Fruit fly (Drosophila melanogaster) whole organism, embryonic: ENCODE measurements around the gene Tusp.

ENCODE experiments used
- CG10543 ChIP-seq: fragments of 200-800 bp; sonication (Bioruptor generic); optimal IDR thresholded peaks from 3 replicates; lab custom pipeline; 2017; ENCODE audit warnings: missing biosample characterization, mild to moderate bottlenecking, missing genetic modification characterization, moderate library complexity
- CG10979 ChIP-seq: fragments of 200-800 bp; sonication (Bioruptor generic); optimal IDR thresholded peaks from 2 replicates; lab custom pipeline; 2018; ENCODE audit warnings: missing biosample characterization, mild to moderate bottlenecking, missing genetic modification characterization, moderate library complexity
- CG11723 ChIP-seq: fragments of 200-800 bp; sonication (Bioruptor generic); optimal IDR thresholded peaks from 2 replicates; lab custom pipeline; 2017; ENCODE audit warnings: missing biosample characterization, mild to moderate bottlenecking, missing genetic modification characterization
- CG12299 ChIP-seq: fragments of 200-800 bp; sonication (Bioruptor generic); optimal IDR thresholded peaks from 2 replicates; lab custom pipeline; 2018; ENCODE audit warnings: missing biosample characterization, mild to moderate bottlenecking, missing genetic modification characterization
- CG13424 ChIP-seq: fragments of 200-800 bp; sonication (Bioruptor generic); optimal IDR thresholded peaks from 2 replicates; lab custom pipeline; 2019; ENCODE audit warnings: missing biosample characterization, mild to moderate bottlenecking, missing genetic modification characterization, moderate library complexity
- CG13624 ChIP-seq: fragments of 200-800 bp; sonication (Bioruptor generic); optimal IDR thresholded peaks from 2 replicates; lab custom pipeline; 2016; ENCODE audit warnings: missing biosample characterization, missing genetic modification characterization
- CG14050 ChIP-seq: fragments of 200-800 bp; sonication (Bioruptor generic); IDR thresholded peaks from 3 replicates; pipeline ENCODE4 v1.3.6; 2022; ENCODE audit warnings: missing biosample characterization, missing genetic modification characterization
- CG15479 ChIP-seq: fragments of 200-800 bp; sonication (Bioruptor generic); optimal IDR thresholded peaks from 3 replicates; lab custom pipeline; 2019; ENCODE audit warnings: missing biosample characterization, mild to moderate bottlenecking, missing genetic modification characterization, moderate library complexity
- CG18476 ChIP-seq: fragments of 200-800 bp; sonication (Bioruptor generic); optimal IDR thresholded peaks from 2 replicates; lab custom pipeline; 2016; ENCODE audit warnings: missing biosample characterization, mild to moderate bottlenecking, missing genetic modification characterization
- CG18599 ChIP-seq: fragments of 200-800 bp; sonication (Bioruptor generic); optimal IDR thresholded peaks from 3 replicates; lab custom pipeline; 2017; ENCODE audit warnings: missing biosample characterization, missing genetic modification characterization, mild to moderate bottlenecking, moderate library complexity, missing genetic modification reagents
- CG2199 ChIP-seq: fragments of 200-800 bp; sonication (Bioruptor generic); IDR thresholded peaks from 3 replicates; pipeline ENCODE4 v1.3.6; 2022; ENCODE audit warnings: missing biosample characterization, missing genetic modification characterization
- CG30020 ChIP-seq: fragments of 200-800 bp; optimal IDR thresholded peaks from 2 replicates; lab custom pipeline; 2019; ENCODE audit warnings: missing biosample characterization, mild to moderate bottlenecking, missing genetic modification characterization, moderate library complexity
- CG3847 ChIP-seq: fragments of 200-800 bp; sonication (Bioruptor generic); IDR thresholded peaks from 2 replicates; pipeline ENCODE4 v1.3.6; 2022; ENCODE audit warnings: missing biosample characterization, missing genetic modification characterization
- CG42726 ChIP-seq: fragments of 200-800 bp; sonication (Bioruptor generic); IDR thresholded peaks from 2 replicates; pipeline ENCODE4 v1.3.6; 2022; ENCODE audit warnings: missing biosample characterization, missing genetic modification characterization; ENCODE audit not compliant: partially characterized antibody
- CG5245 ChIP-seq: fragments of 200-800 bp; sonication (Bioruptor generic); optimal IDR thresholded peaks from 3 replicates; lab custom pipeline; 2016; ENCODE audit warnings: missing biosample characterization, missing genetic modification characterization
- CG6689 ChIP-seq: fragments of 200-800 bp; sonication (Bioruptor generic); IDR thresholded peaks from 2 replicates; pipeline ENCODE4 v1.3.6; 2022; ENCODE audit warnings: missing biosample characterization, missing genetic modification characterization
- CG8281 ChIP-seq: fragments of 200-800 bp; sonication (Bioruptor generic); optimal IDR thresholded peaks from 2 replicates; lab custom pipeline; 2018; ENCODE audit warnings: missing biosample characterization, mild to moderate bottlenecking, missing genetic modification characterization, moderate library complexity
- CG8359 ChIP-seq: fragments of 200-800 bp; sonication (Bioruptor generic); optimal IDR thresholded peaks from 2 replicates; lab custom pipeline; 2017; ENCODE audit warnings: missing biosample characterization, mild to moderate bottlenecking, missing genetic modification characterization, borderline replicate concordance
- CkIIα-i1 ChIP-seq: fragments of 200-800 bp; sonication (Bioruptor generic); IDR thresholded peaks from 2 replicates; pipeline ENCODE4 v1.3.6; 2022; ENCODE audit warnings: missing biosample characterization, missing genetic modification characterization
- HHEX ChIP-seq: fragments of 200-800 bp; sonication (Bioruptor generic); optimal IDR thresholded peaks from 3 replicates; lab custom pipeline; 2017; ENCODE audit warnings: missing biosample characterization, mild to moderate bottlenecking, missing genetic modification characterization, missing genetic modification reagents
- HLH4C ChIP-seq: fragments of 200-800 bp; sonication (Bioruptor generic); IDR thresholded peaks from 3 replicates; pipeline ENCODE4 v1.3.6; 2022; ENCODE audit warnings: missing biosample characterization, missing genetic modification characterization; ENCODE audit not compliant: partially characterized antibody
- Hr51 ChIP-seq, 2 experiments: fragments of 200-800 bp; sonication (Bioruptor generic); optimal IDR thresholded peaks; 2 replicates in 1 of 2; 3 replicates in 1 of 2; lab custom pipeline; 2016 to 2018; ENCODE audit warnings: missing biosample characterization in 2 of 2, missing genetic modification characterization in 2 of 2, mild to moderate bottlenecking in 1 of 2, moderate library complexity in 1 of 2
- Mad ChIP-seq: fragments of 200-800 bp; sonication (Bioruptor generic); optimal IDR thresholded peaks from 2 replicates; lab custom pipeline; 2016; ENCODE audit warnings: missing biosample characterization, missing genetic modification characterization
- Max ChIP-seq: fragments of 200-800 bp; sonication (Bioruptor generic); optimal IDR thresholded peaks from 2 replicates; lab custom pipeline; 2016; ENCODE audit warnings: missing biosample characterization, mild to moderate bottlenecking, missing genetic modification characterization
- Nf-YC ChIP-seq: fragments of 200-800 bp; optimal IDR thresholded peaks from 3 replicates; lab custom pipeline; 2019; ENCODE audit warnings: missing biosample characterization, mild to moderate bottlenecking, missing genetic modification characterization, moderate library complexity
- NfI ChIP-seq: fragments of 200-800 bp; sonication (Bioruptor generic); optimal IDR thresholded peaks from 3 replicates; lab custom pipeline; 2018; ENCODE audit warnings: missing biosample characterization, mild to moderate bottlenecking, missing genetic modification characterization, moderate library complexity
- Pdp1 ChIP-seq, 2 experiments: fragments of 200-800 bp; sonication (Bioruptor generic); optimal IDR thresholded peaks; 3 replicates each; lab custom pipeline; 2016; ENCODE audit warnings: missing biosample characterization in 2 of 2, missing genetic modification characterization in 2 of 2, mild to moderate bottlenecking in 1 of 2, moderate library complexity in 1 of 2
- Ptx1 ChIP-seq: fragments of 200-800 bp; sonication (Bioruptor generic); IDR thresholded peaks from 2 replicates; pipeline ENCODE4 v1.3.6; 2022; ENCODE audit warnings: missing biosample characterization, missing genetic modification characterization
- al ChIP-seq: fragments of 200-800 bp; sonication (Bioruptor generic); IDR thresholded peaks from 2 replicates; pipeline ENCODE4 v1.3.6; 2022; ENCODE audit warnings: missing biosample characterization, missing genetic modification characterization
- aop ChIP-seq: fragments of 200-800 bp; sonication (Bioruptor generic); IDR thresholded peaks from 2 replicates; pipeline ENCODE4 v1.3.6; 2022; ENCODE audit warnings: missing biosample characterization, missing genetic modification characterization
- crc ChIP-seq: fragments of 200-800 bp; sonication (Bioruptor generic); optimal IDR thresholded peaks from 2 replicates; lab custom pipeline; 2016; ENCODE audit warnings: missing biosample characterization, missing genetic modification characterization
- da ChIP-seq: fragments of 200-800 bp; sonication (Bioruptor generic); optimal IDR thresholded peaks from 2 replicates; lab custom pipeline; 2016; ENCODE audit warnings: missing biosample characterization, missing genetic modification characterization
- dm ChIP-seq: fragments of 200-800 bp; sonication (Bioruptor generic); optimal IDR thresholded peaks from 3 replicates; lab custom pipeline; 2016; ENCODE audit warnings: missing biosample characterization, missing genetic modification characterization
- fru ChIP-seq: fragments of >200 bp; optimal IDR thresholded peaks from 2 replicates; lab custom pipeline; 2017
- gcm ChIP-seq: fragments of 200-800 bp; sonication (Bioruptor generic); optimal IDR thresholded peaks from 2 replicates; lab custom pipeline; 2019; ENCODE audit warnings: missing biosample characterization, mild to moderate bottlenecking, missing genetic modification characterization, moderate library complexity
- jigr1 ChIP-seq: fragments of 200-800 bp; sonication (Bioruptor generic); IDR thresholded peaks from 3 replicates; pipeline ENCODE4 v1.3.6; 2022; ENCODE audit warnings: missing biosample characterization, missing genetic modification characterization
- lola ChIP-seq, 3 experiments: fragments of >200 bp in 2 of 3; fragments of 200-800 bp in 1 of 3; sonication (Bioruptor generic) in 1 of 3; optimal IDR thresholded peaks; 2 replicates each; lab custom pipeline; 2017 to 2019; ENCODE audit warnings: missing biosample characterization in 3 of 3, missing genetic modification characterization in 3 of 3, mild to moderate bottlenecking in 1 of 3, moderate library complexity in 1 of 3
- org-1 ChIP-seq: fragments of 200-800 bp; sonication (Bioruptor generic); optimal IDR thresholded peaks from 2 replicates; lab custom pipeline; 2017; ENCODE audit warnings: missing biosample characterization, missing genetic modification characterization
- slbo ChIP-seq: fragments of 200-800 bp; sonication (Bioruptor generic); IDR thresholded peaks from 2 replicates; pipeline ENCODE4 v1.3.6; 2022; ENCODE audit warnings: missing biosample characterization, missing genetic modification characterization
- so ChIP-seq: fragments of 200-800 bp; sonication (Bioruptor generic); IDR thresholded peaks from 3 replicates; pipeline ENCODE4 v1.3.6; 2022; ENCODE audit warnings: missing biosample characterization, missing genetic modification characterization
- ssp ChIP-seq: fragments of 200-800 bp; sonication (Bioruptor generic); IDR thresholded peaks from 2 replicates; pipeline ENCODE4 v1.3.6; 2022; ENCODE audit warnings: missing biosample characterization, missing genetic modification characterization
- unc-4 ChIP-seq: fragments of 200-800 bp; sonication (Bioruptor generic); IDR thresholded peaks from 2 replicates; pipeline ENCODE4 v1.3.6; 2022; ENCODE audit warnings: missing biosample characterization, missing genetic modification characterization; ENCODE audit not compliant: partially characterized antibody
- wdn ChIP-seq: fragments of 200-800 bp; sonication (Bioruptor generic); IDR thresholded peaks from 2 replicates; pipeline ENCODE4 v1.3.6; 2022; ENCODE audit warnings: missing biosample characterization, missing genetic modification characterization

Gene Tusp

DNA sequence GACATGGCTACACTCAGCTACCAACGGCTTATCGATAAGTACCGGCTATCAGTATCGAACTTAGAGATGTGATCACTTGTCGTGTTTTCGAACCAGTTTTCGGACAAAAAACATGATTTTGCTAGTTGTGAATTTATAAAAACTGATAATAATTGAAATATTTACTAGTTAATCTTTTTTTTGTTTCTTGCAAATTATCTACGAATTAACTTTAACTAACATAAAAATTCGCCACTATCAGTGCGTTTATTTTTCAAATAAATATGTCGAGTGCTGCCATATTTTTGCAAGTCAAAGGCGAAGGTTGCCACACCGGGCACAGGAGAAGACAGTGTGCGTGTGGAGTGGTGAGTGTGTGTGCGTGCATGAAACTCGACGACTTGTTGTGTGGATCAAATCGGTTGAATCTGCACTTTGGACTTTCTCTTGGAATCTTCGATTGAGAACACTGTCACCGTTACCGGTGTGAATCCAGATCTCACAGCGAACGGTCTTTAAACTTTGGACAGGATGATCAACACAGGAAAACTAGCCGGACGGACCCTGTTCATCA is 69.6 kb downstream of the Tusp start, which contains the start of gene Hsdl2 (continued):
- TF ChIP-seq unc-4 (GFP tag; lab: Robert Waterston, UW) (peak; percentile 62), CG30020 (no peak), CG2199 (no peak), so (GFP tag; lab: Robert Waterston, UW) (no peak), CG11723 (GFP tag; lab: Kevin White, UChicago) (no peak), jigr1 (GFP tag; lab: Robert Waterston, UW) (no peak), CG13424 (peak; percentile 55), CG15479 (GFP tag; lab: Kevin White, UChicago) (no peak), CG10543 (GFP tag; lab: Kevin White, UChicago) (no peak), Nf-YC (tag; lab: Kevin White, UChicago) (no peak), CG3847 (GFP tag; lab: Robert Waterston, UW) (peak; percentile 77), crc (GFP tag; lab: Kevin White, UChicago) (no peak), wdn (GFP tag; lab: Robert Waterston, UW) (no peak), Mad (GFP tag; lab: Kevin White, UChicago) (peak; percentile 67), HLH4C (GFP tag; lab: Robert Waterston, UW) (peak; percentile 85), slbo (GFP tag; lab: Robert Waterston, UW) (peak; percentile 55), ssp (GFP tag; lab: Robert Waterston, UW) (peak; percentile 40; the same call in 1 of the 2 replicates), lola (GFP tag; optimal IDR thresholded peaks at IDR 0.05; lab: Kevin White, UChicago) (no peak), gcm (GFP tag; lab: Kevin White, UChicago) (no peak), Ptx1 (GFP tag; lab: Robert Waterston, UW) (no peak; the same call in 1 of the 2 replicates), dm (GFP tag; lab: Kevin White, UChicago) (peak; percentile 32), Hr51 (GFP tag; optimal IDR thresholded peaks at IDR 0.05; lab: Kevin White, UChicago) (no peak), CG13624 (no peak), CG10979 (tag; lab: Kevin White, UChicago) (no peak), CG5245 (GFP tag; lab: Kevin White, UChicago) (no peak), CkIIα-i1 (no peak), CG14050 (GFP tag; lab: Robert Waterston, UW) (peak; percentile 47; the same call in 2 of the 3 replicates), org-1 (no peak), CG18476 (peak; percentile 18), HHEX (GFP tag; lab: Kevin White, UChicago) (no peak), aop (GFP tag; lab: Robert Waterston, UW) (no peak), al (GFP tag; lab: Robert Waterston, UW) (peak; percentile 9; the same call in 1 of the 2 replicates), CG42726 (GFP tag; lab: Robert Waterston, UW) (no peak), CG18599 (GFP tag; lab: Kevin White, UChicago) (no peak), NfI (GFP tag; lab: Kevin White, UChicago) (peak; percentile 15), CG12299 (no peak), Max (GFP tag; lab: Kevin White, UChicago) (peak; percentile 51), da (GFP tag; lab: Kevin White, UChicago) (no peak), CG8359 (no peak), CG8281 (tag; lab: Kevin White, UChicago) (no peak), fru (lab: Kevin White, UChicago) (no peak), CG6689 (GFP tag; lab: Robert Waterston, UW) (peak; percentile 42), Pdp1 (GFP tag; optimal IDR thresholded peaks at IDR 0.05; lab: Kevin White, UChicago) (peak in 1 of 2 experiments; percentile 47)
- TF ChIP-seq, all 482 proteins: peak for 156
